Worm (Caenorhabditis elegans) whole organism, late embryonic: ENCODE data around the gene C27F2.6.

ENCODE experiments used
- C38D4.7 ChIP-seq: fragments of 200-800 bp; sonication (Bioruptor generic); optimal IDR thresholded peaks from 2 replicates; lab custom pipeline; 2018; ENCODE audit warnings: mild to moderate bottlenecking, missing genetic modification characterization, moderate library complexity, missing compliant biosample characterization
- K02D7.2 ChIP-seq: sonication (generic microtip); optimal IDR thresholded peaks from 2 replicates; lab custom pipeline; 2017; ENCODE audit warnings: mild to moderate bottlenecking, missing genetic modification characterization, missing compliant biosample characterization
- K09A11.1 ChIP-seq: sonication (generic microtip); optimal IDR thresholded peaks from 2 replicates; lab custom pipeline; 2017; ENCODE audit warnings: antibody characterized with exemption, mild to moderate bottlenecking, missing genetic modification characterization, missing compliant biosample characterization; ENCODE audit not compliant: insufficient read depth
- Y22D7AL.16 ChIP-seq: sonication (generic microtip); optimal IDR thresholded peaks from 2 replicates; lab custom pipeline; 2016; ENCODE audit warnings: missing genetic modification characterization, missing compliant biosample characterization
- ceh-14 ChIP-seq: sonication (generic microtip); optimal IDR thresholded peaks from 2 replicates; lab custom pipeline; 2016; ENCODE audit warnings: missing genotype, missing genetic modification characterization, missing compliant biosample characterization
- ceh-22 ChIP-seq: sonication (generic microtip); optimal IDR thresholded peaks from 2 replicates; lab custom pipeline; 2017; ENCODE audit warnings: missing biosample characterization, missing genetic modification characterization
- ceh-24 ChIP-seq: sonication (generic microtip); optimal IDR thresholded peaks from 2 replicates; lab custom pipeline; 2016; ENCODE audit warnings: mild to moderate bottlenecking, missing genetic modification characterization, missing compliant biosample characterization
- ceh-31 ChIP-seq: sonication (generic microtip); optimal IDR thresholded peaks from 2 replicates; lab custom pipeline; 2016; ENCODE audit warnings: missing genetic modification characterization, missing compliant biosample characterization
- ceh-34 ChIP-seq: sonication (generic microtip); optimal IDR thresholded peaks from 2 replicates; lab custom pipeline; 2016; ENCODE audit warnings: mild to moderate bottlenecking, missing genetic modification characterization, missing compliant biosample characterization
- ceh-45 ChIP-seq: fragments of 200-800 bp; sonication (Bioruptor generic); IDR thresholded peaks from 2 replicates; pipeline ENCODE4 v1.3.6; 2022; ENCODE audit warnings: missing genetic modification reagents, missing genetic modification characterization, missing compliant biosample characterization
- ceh-48 ChIP-seq: sonication (generic microtip); optimal IDR thresholded peaks from 2 replicates; lab custom pipeline; 2016; ENCODE audit warnings: missing genetic modification characterization, inconsistent platforms, missing compliant biosample characterization
- ceh-6 ChIP-seq: fragments of 200-800 bp; sonication (Bioruptor generic); optimal IDR thresholded peaks from 2 replicates; lab custom pipeline; 2018; ENCODE audit warnings: mild to moderate bottlenecking, missing genetic modification characterization, missing compliant biosample characterization
- ceh-9 ChIP-seq: sonication (generic microtip); optimal IDR thresholded peaks from 2 replicates; lab custom pipeline; 2016; ENCODE audit warnings: mild to moderate bottlenecking, missing genetic modification characterization, inconsistent platforms, missing compliant biosample characterization
- che-1 ChIP-seq: sonication (generic microtip); optimal IDR thresholded peaks from 2 replicates; lab custom pipeline; 2016; ENCODE audit warnings: mild to moderate bottlenecking, missing genetic modification characterization, missing compliant biosample characterization
- dmd-4 ChIP-seq: sonication (generic microtip); optimal IDR thresholded peaks from 2 replicates; lab custom pipeline; 2016; ENCODE audit warnings: borderline replicate concordance, missing genetic modification characterization, missing compliant biosample characterization
- elt-2 ChIP-seq: sonication (generic microtip); optimal IDR thresholded peaks from 2 replicates; lab custom pipeline; 2016; ENCODE audit warnings: missing genetic modification reagents, missing genetic modification characterization, missing compliant biosample characterization
- elt-4 ChIP-seq: sonication (generic microtip); optimal IDR thresholded peaks from 2 replicates; lab custom pipeline; 2016; ENCODE audit warnings: missing genetic modification characterization, missing compliant biosample characterization
- ets-4 ChIP-seq: sonication (generic microtip); optimal IDR thresholded peaks from 2 replicates; lab custom pipeline; 2016; ENCODE audit warnings: missing genetic modification characterization, missing compliant biosample characterization
- eyg-1 ChIP-seq: sonication (generic microtip); optimal IDR thresholded peaks from 2 replicates; lab custom pipeline; 2016; ENCODE audit warnings: missing genotype, missing genetic modification characterization, missing compliant biosample characterization
- fax-1 ChIP-seq: sonication (generic microtip); optimal IDR thresholded peaks from 2 replicates; lab custom pipeline; 2016; ENCODE audit warnings: missing genotype, missing genetic modification characterization, missing compliant biosample characterization
- fkh-10 ChIP-seq: fragments of 150-350 bp; optimal IDR thresholded peaks from 2 replicates; lab custom pipeline; 2014; ENCODE audit warnings: missing biosample characterization, missing genetic modification reagents, missing genetic modification characterization
- fkh-6 ChIP-seq: sonication (generic microtip); optimal IDR thresholded peaks from 2 replicates; lab custom pipeline; 2016; ENCODE audit warnings: missing genetic modification characterization, missing compliant biosample characterization
- gmeb-2 ChIP-seq: sonication (generic microtip); optimal IDR thresholded peaks from 2 replicates; lab custom pipeline; 2016; ENCODE audit warnings: missing genetic modification characterization, inconsistent platforms, missing compliant biosample characterization
- hlh-13 ChIP-seq: fragments of 200-800 bp; sonication (Bioruptor generic); optimal IDR thresholded peaks from 2 replicates; lab custom pipeline; 2018; ENCODE audit warnings: mild to moderate bottlenecking, missing genetic modification characterization, missing compliant biosample characterization
- hlh-15 ChIP-seq: sonication (generic microtip); optimal IDR thresholded peaks from 2 replicates; lab custom pipeline; 2016; ENCODE audit warnings: missing genetic modification characterization, missing compliant biosample characterization
- hlh-30 ChIP-seq: sonication (generic microtip); optimal IDR thresholded peaks from 2 replicates; lab custom pipeline; 2017; ENCODE audit warnings: antibody characterized with exemption, missing genetic modification characterization, missing compliant biosample characterization; ENCODE audit not compliant: insufficient read depth
- lin-11 ChIP-seq: fragments of 200-800 bp; sonication (Bioruptor generic); optimal IDR thresholded peaks from 2 replicates; lab custom pipeline; 2018; ENCODE audit warnings: mild to moderate bottlenecking, missing genetic modification characterization, missing compliant biosample characterization
- madf-2 ChIP-seq: sonication (generic microtip); optimal IDR thresholded peaks from 2 replicates; lab custom pipeline; 2017; ENCODE audit warnings: missing genetic modification characterization, missing compliant biosample characterization
- nfya-1 ChIP-seq: sonication (generic microtip); optimal IDR thresholded peaks from 2 replicates; lab custom pipeline; 2017; ENCODE audit warnings: missing genetic modification characterization, mild to moderate bottlenecking, missing compliant biosample characterization, antibody characterized with exemption, moderate library complexity
- nhr-232 ChIP-seq: sonication (generic microtip); optimal IDR thresholded peaks from 2 replicates; lab custom pipeline; 2016; ENCODE audit warnings: missing genetic modification characterization, missing compliant biosample characterization
- npax-4 ChIP-seq: sonication (generic microtip); optimal IDR thresholded peaks from 2 replicates; lab custom pipeline; 2016; ENCODE audit warnings: missing genetic modification characterization, missing compliant biosample characterization
- pag-3 ChIP-seq: sonication (generic microtip); optimal IDR thresholded peaks from 2 replicates; lab custom pipeline; 2016; ENCODE audit warnings: missing compliant biosample characterization, missing genetic modification characterization, borderline replicate concordance
- pat-9 ChIP-seq: fragments of 200-800 bp; sonication (Bioruptor generic); optimal IDR thresholded peaks from 2 replicates; lab custom pipeline; 2018; ENCODE audit warnings: mild to moderate bottlenecking, missing genetic modification characterization, moderate library complexity, missing compliant biosample characterization
- pax-1 ChIP-seq: fragments of 150-350 bp; optimal IDR thresholded peaks from 2 replicates; lab custom pipeline; 2014; ENCODE audit warnings: missing biosample characterization, missing genetic modification characterization
- pha-4 ChIP-seq: fragments of 150-350 bp; optimal IDR thresholded peaks from 2 replicates; lab custom pipeline; 2018; ENCODE audit warnings: missing biosample characterization, missing genetic modification reagents, missing genetic modification characterization
- pqm-1 ChIP-seq: sonication (generic microtip); optimal IDR thresholded peaks from 2 replicates; lab custom pipeline; 2016; ENCODE audit warnings: missing genetic modification characterization, missing compliant biosample characterization
- pros-1 ChIP-seq: fragments of 150-350 bp; optimal IDR thresholded peaks from 2 replicates; lab custom pipeline; 2014; ENCODE audit warnings: missing biosample characterization, missing genetic modification reagents, missing genetic modification characterization
- ref-2 ChIP-seq: sonication (generic microtip); optimal IDR thresholded peaks from 2 replicates; lab custom pipeline; 2016; ENCODE audit warnings: missing genetic modification characterization, missing compliant biosample characterization
- rnt-1 ChIP-seq: sonication (generic microtip); optimal IDR thresholded peaks from 2 replicates; lab custom pipeline; 2016; ENCODE audit warnings: missing genetic modification characterization, missing compliant biosample characterization
- sdc-2 ChIP-seq: sonication (generic microtip); optimal IDR thresholded peaks from 2 replicates; lab custom pipeline; 2016; ENCODE audit warnings: missing genotype, missing genetic modification characterization, missing compliant biosample characterization
- sox-4 ChIP-seq: sonication (generic microtip); optimal IDR thresholded peaks from 2 replicates; lab custom pipeline; 2017; ENCODE audit warnings: mild to moderate bottlenecking, missing genetic modification characterization, inconsistent platforms, missing compliant biosample characterization
- syd-9 ChIP-seq: sonication (generic microtip); optimal IDR thresholded peaks from 2 replicates; lab custom pipeline; 2016; ENCODE audit warnings: mild to moderate bottlenecking, missing genetic modification characterization, moderate library complexity, missing compliant biosample characterization
- tbx-2 ChIP-seq: sonication (generic microtip); optimal IDR thresholded peaks from 2 replicates; lab custom pipeline; 2016; ENCODE audit warnings: missing genetic modification characterization, missing compliant biosample characterization
- tbx-7 ChIP-seq: sonication (generic microtip); optimal IDR thresholded peaks from 2 replicates; lab custom pipeline; 2016; ENCODE audit warnings: missing genotype, missing genetic modification characterization, missing compliant biosample characterization
- ttx-3 ChIP-seq: sonication (generic microtip); optimal IDR thresholded peaks from 2 replicates; lab custom pipeline; 2016; ENCODE audit warnings: missing genetic modification reagents, missing genetic modification characterization, missing compliant biosample characterization
- unc-3 ChIP-seq, 2 experiments: fragments of 200-800 bp in 1 of 2; sonication (Bioruptor generic) in 1 of 2; sonication (generic microtip) in 1 of 2; conservative IDR thresholded peaks in 1 of 2; optimal IDR thresholded peaks in 1 of 2; 2 replicates each; pipeline versions ENCODE4 v1.3.6 to Lab custom; 2016 to 2022; ENCODE audit warnings: missing compliant biosample characterization in 2 of 2, missing genetic modification characterization in 2 of 2, missing genetic modification reagents in 1 of 2
- unc-86 ChIP-seq: sonication (generic microtip); optimal IDR thresholded peaks from 2 replicates; lab custom pipeline; 2016; ENCODE audit warnings: missing genetic modification characterization, missing compliant biosample characterization
- zip-5 ChIP-seq: sonication (generic microtip); optimal IDR thresholded peaks from 2 replicates; lab custom pipeline; 2016; ENCODE audit warnings: missing genetic modification characterization, missing compliant biosample characterization
- ztf-16 ChIP-seq: sonication (generic microtip); optimal IDR thresholded peaks from 2 replicates; lab custom pipeline; 2017; ENCODE audit warnings: missing genetic modification characterization, missing compliant biosample characterization

The C27F2.6 gene

ce11 chrIII:5020924-5021323 is 40.7 kb upstream of the C27F2.6 start, which contains the start of gene mdt-11:
Gene mdt-11 (plus strand): TSS chrIII:5021224.
- TF ChIP-seq ttx-3: no peak
- TF ChIP-seq ets-4: no peak
- no peak for TF ChIP-seq ceh-24 (tag; lab: Kevin White, UChicago)
- no peak for TF ChIP-seq K09A11.1 (tag; lab: Kevin White, UChicago)
- no peak for TF ChIP-seq ceh-9 (tag; lab: Kevin White, UChicago)
- TF ChIP-seq che-1 (tag; lab: Kevin White, UChicago): no peak
- no peak for TF ChIP-seq dmd-4 (tag; lab: Kevin White, UChicago)
- no peak for TF ChIP-seq ref-2 (tag; lab: Kevin White, UChicago)
- TF ChIP-seq tbx-2: no peak
- no peak for TF ChIP-seq fkh-6
- TF ChIP-seq pat-9: no peak
- TF ChIP-seq nhr-232 (tag; lab: Kevin White, UChicago): no peak
- TF ChIP-seq, all 69 proteins: peak for 0

DNA sequence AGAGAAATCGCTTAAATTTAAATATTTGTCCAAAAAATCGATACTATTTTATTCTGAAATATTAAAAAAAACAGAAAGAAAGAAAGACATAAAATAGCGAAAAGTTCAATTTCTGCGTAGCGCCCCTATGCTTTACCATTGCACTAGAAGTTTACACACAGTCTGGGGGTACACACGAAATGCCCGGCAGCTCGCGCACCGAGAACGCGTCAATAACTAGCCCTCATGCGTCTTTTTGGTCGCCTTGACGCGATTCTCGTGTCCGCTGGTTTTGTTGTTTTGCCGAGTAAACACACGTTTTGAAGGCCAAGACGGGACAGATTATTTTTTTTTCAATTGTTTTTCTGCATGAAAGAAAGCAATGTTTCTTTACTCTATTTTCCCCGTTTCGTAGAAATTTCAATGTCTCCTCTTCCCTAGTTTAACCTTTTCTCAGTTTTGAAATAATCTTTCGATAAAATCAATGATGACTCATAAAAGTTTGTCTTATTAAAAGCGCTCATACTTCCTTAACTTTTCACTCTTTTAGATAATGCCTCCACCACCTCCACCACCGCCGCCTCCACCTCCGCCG is 37.9 kb upstream of the C27F2.6 start, which contains the start of gene wip-1:
TSS of gene wip-1 (plus strand) at position 524 of the 574 bp plus-strand sequence.
- TF ChIP-seq pros-1 (no peak), ttx-3 (peak; percentile 58), pha-4 (tag; lab: Kevin White, UChicago) (no peak), ref-2 (tag; lab: Kevin White, UChicago) (peak; percentile 88), hlh-13 (GFP tag; lab: Kevin White, UChicago) (no peak), hlh-15 (tag; lab: Kevin White, UChicago) (peak; percentile 2), ceh-6 (GFP tag; lab: Kevin White, UChicago) (peak; percentile 73), rnt-1 (tag; lab: Kevin White, UChicago) (peak; percentile 92), dmd-4 (tag; lab: Kevin White, UChicago) (peak; percentile 15), lin-11 (tag; lab: Kevin White, UChicago) (no peak), sox-4 (tag; lab: Kevin White, UChicago) (peak; percentile 31), C38D4.7 (peak; percentile 30), che-1 (tag; lab: Kevin White, UChicago) (peak; percentile 56), sdc-2 (tag; lab: Kevin White, UChicago) (peak; percentile 79), eyg-1 (tag; lab: Kevin White, UChicago) (peak; percentile 40), elt-4 (tag; lab: Kevin White, UChicago) (no peak), Y22D7AL.16 (tag; lab: Kevin White, UChicago) (peak; percentile 17), pag-3 (tag; lab: Kevin White, UChicago) (no peak), npax-4 (tag; lab: Kevin White, UChicago) (no peak), ceh-45 (GFP tag; lab: Robert Waterston, UW) (0 out of 2 replicates have a peak, but pooled peaks have one; percentile 36), ztf-16 (tag; lab: Kevin White, UChicago) (peak; percentile 84), pax-1 (no peak), madf-2 (tag; lab: Kevin White, UChicago) (peak; percentile 81), zip-5 (tag; lab: Kevin White, UChicago) (peak; percentile 41), unc-3 (GFP tag; conservative IDR thresholded peaks at IDR 0.05; lab: Robert Waterston, UW) (0 out of 2 replicates have a peak, but pooled peaks have one; percentile 51), unc-3 (tag; optimal IDR thresholded peaks at IDR 0.05; lab: Kevin White, UChicago) (peak; percentile 71), tbx-7 (tag; lab: Kevin White, UChicago) (peak; percentile 51), ceh-14 (tag; lab: Kevin White, UChicago) (peak; percentile 89), gmeb-2 (peak; percentile 37), ets-4 (peak; percentile 98), fkh-10 (GFP tag; lab: Kevin White, UChicago) (no peak), ceh-31 (tag; lab: Kevin White, UChicago) (peak; percentile 91), nfya-1 (tag; lab: Kevin White, UChicago) (peak; percentile 94), ceh-22 (tag; lab: Kevin White, UChicago) (no peak), ceh-34 (peak; percentile 94), fax-1 (tag; lab: Kevin White, UChicago) (peak; percentile 58), unc-86 (tag; lab: Kevin White, UChicago) (peak; percentile 71), pqm-1 (tag; lab: Kevin White, UChicago) (peak; percentile 72), hlh-30 (peak; percentile 87), ceh-48 (tag; lab: Kevin White, UChicago) (peak; percentile 69), K02D7.2 (tag; lab: Kevin White, UChicago) (no peak), elt-2 (tag; lab: Kevin White, UChicago) (peak; percentile 87), syd-9 (peak; percentile 78)
